Fruit fly (Drosophila melanogaster) whole organism, embryonic: ENCODE data around the gene dar1.

Experiments
- CG1024 ChIP-seq: fragments of 200-800 bp; sonication (Bioruptor generic); IDR thresholded peaks from 2 replicates; pipeline ENCODE4 v1.3.6; 2022; ENCODE audit warnings: missing biosample characterization, missing genetic modification characterization
- CG10462 ChIP-seq: fragments of 200-800 bp; sonication (Bioruptor generic); optimal IDR thresholded peaks from 2 replicates; lab custom pipeline; 2016; ENCODE audit warnings: missing biosample characterization, missing genetic modification characterization
- CG11560 ChIP-seq: fragments of 200-800 bp; sonication (Bioruptor generic); IDR thresholded peaks from 3 replicates; pipeline ENCODE4 v1.3.6; 2022; ENCODE audit warnings: missing biosample characterization, missing genetic modification characterization
- CG12236 ChIP-seq: fragments of 200-800 bp; sonication (Bioruptor generic); optimal IDR thresholded peaks from 2 replicates; lab custom pipeline; 2016; ENCODE audit warnings: missing biosample characterization, missing genetic modification characterization
- CG12299 ChIP-seq: fragments of 200-800 bp; sonication (Bioruptor generic); optimal IDR thresholded peaks from 2 replicates; lab custom pipeline; 2018; ENCODE audit warnings: missing biosample characterization, mild to moderate bottlenecking, missing genetic modification characterization
- CG13287 ChIP-seq: fragments of 200-800 bp; sonication (Bioruptor generic); IDR thresholded peaks from 2 replicates; pipeline ENCODE4 v1.3.6; 2022; ENCODE audit warnings: missing biosample characterization, missing genetic modification characterization; ENCODE audit not compliant: partially characterized antibody
- CG14710 ChIP-seq: fragments of 200-800 bp; sonication (Bioruptor generic); optimal IDR thresholded peaks from 3 replicates; lab custom pipeline; 2019; ENCODE audit warnings: missing biosample characterization, mild to moderate bottlenecking, missing genetic modification characterization, moderate library complexity
- CG14860 ChIP-seq: fragments of 200-800 bp; sonication (Bioruptor generic); IDR thresholded peaks from 3 replicates; pipeline ENCODE4 v1.3.6; 2022; ENCODE audit warnings: missing biosample characterization, missing genetic modification characterization; ENCODE audit not compliant: partially characterized antibody
- CG15696 ChIP-seq: fragments of 200-800 bp; sonication (Bioruptor generic); optimal IDR thresholded peaks from 2 replicates; lab custom pipeline; 2019; ENCODE audit warnings: missing biosample characterization, mild to moderate bottlenecking, missing genetic modification characterization, moderate library complexity
- CG1647 ChIP-seq: fragments of 200-800 bp; sonication (Bioruptor generic); optimal IDR thresholded peaks from 3 replicates; lab custom pipeline; 2016; ENCODE audit warnings: missing biosample characterization, missing genetic modification characterization
- CG16863 ChIP-seq: fragments of 200-800 bp; sonication (Bioruptor generic); optimal IDR thresholded peaks from 3 replicates; lab custom pipeline; 2016; ENCODE audit warnings: missing biosample characterization, missing genetic modification characterization
- CG17829 ChIP-seq: fragments of 200-800 bp; optimal IDR thresholded peaks from 2 replicates; lab custom pipeline; 2019; ENCODE audit warnings: missing biosample characterization, mild to moderate bottlenecking, missing genetic modification characterization, moderate library complexity
- CG2120 ChIP-seq: fragments of 200-800 bp; sonication (Bioruptor generic); optimal IDR thresholded peaks from 3 replicates; lab custom pipeline; 2016; ENCODE audit warnings: missing biosample characterization, missing genetic modification characterization
- CG2129 ChIP-seq: fragments of 200-800 bp; sonication (Bioruptor generic); IDR thresholded peaks from 2 replicates; pipeline ENCODE4 v1.3.6; 2022; ENCODE audit warnings: missing biosample characterization, missing genetic modification characterization; ENCODE audit not compliant: partially characterized antibody
- CG34422 ChIP-seq: fragments of 200-800 bp; sonication (Bioruptor generic); IDR thresholded peaks from 3 replicates; pipeline ENCODE4 v1.3.6; 2022; ENCODE audit warnings: missing biosample characterization, missing genetic modification characterization
- CG4328 ChIP-seq: fragments of 200-800 bp; sonication (Bioruptor generic); optimal IDR thresholded peaks from 3 replicates; lab custom pipeline; 2017; ENCODE audit warnings: missing biosample characterization, missing genetic modification reagents, missing genetic modification characterization
- CG6272 ChIP-seq: fragments of 200-800 bp; sonication (Bioruptor generic); IDR thresholded peaks from 2 replicates; pipeline ENCODE4 v1.3.6; 2022; ENCODE audit warnings: missing biosample characterization, missing genetic modification characterization
- CG6791 ChIP-seq: fragments of 200-800 bp; sonication (Bioruptor generic); IDR thresholded peaks from 3 replicates; pipeline ENCODE4 v1.3.6; 2022; ENCODE audit warnings: missing biosample characterization, missing genetic modification characterization; ENCODE audit not compliant: partially characterized antibody
- CG6813 ChIP-seq: fragments of 200-800 bp; sonication (Bioruptor generic); optimal IDR thresholded peaks from 2 replicates; lab custom pipeline; 2017; ENCODE audit warnings: missing biosample characterization, missing genetic modification characterization, mild to moderate bottlenecking, moderate library complexity, missing genetic modification reagents
- CG7745 ChIP-seq: fragments of 200-800 bp; sonication (Bioruptor generic); optimal IDR thresholded peaks from 2 replicates; lab custom pipeline; 2018; ENCODE audit warnings: missing biosample characterization, mild to moderate bottlenecking, missing genetic modification characterization, moderate library complexity
- CG8924 ChIP-seq: fragments of 200-800 bp; optimal IDR thresholded peaks from 3 replicates; lab custom pipeline; 2019; ENCODE audit warnings: missing biosample characterization, mild to moderate bottlenecking, missing genetic modification characterization, moderate library complexity
- CG9609 ChIP-seq: fragments of 200-800 bp; sonication (Bioruptor generic); optimal IDR thresholded peaks from 3 replicates; lab custom pipeline; 2016; ENCODE audit warnings: missing biosample characterization, missing genetic modification characterization
- CG9797 ChIP-seq: fragments of 200-800 bp; sonication (Bioruptor generic); optimal IDR thresholded peaks from 3 replicates; lab custom pipeline; 2018; ENCODE audit warnings: missing biosample characterization, mild to moderate bottlenecking, missing genetic modification characterization
- CG9817 ChIP-seq: fragments of 200-800 bp; sonication (Bioruptor generic); optimal IDR thresholded peaks from 2 replicates; lab custom pipeline; 2018; ENCODE audit warnings: missing biosample characterization, mild to moderate bottlenecking, missing genetic modification characterization, moderate library complexity
- CG9876 ChIP-seq: fragments of 200-800 bp; sonication (Bioruptor generic); optimal IDR thresholded peaks from 2 replicates; lab custom pipeline; 2016; ENCODE audit warnings: missing biosample characterization, missing genetic modification characterization
- H15 ChIP-seq: fragments of 200-800 bp; sonication (Bioruptor generic); IDR thresholded peaks from 3 replicates; pipeline ENCODE4 v1.3.6; 2022; ENCODE audit warnings: missing biosample characterization, missing genetic modification characterization
- Hmr ChIP-seq: fragments of 200-800 bp; sonication (Bioruptor generic); optimal IDR thresholded peaks from 3 replicates; lab custom pipeline; 2017; ENCODE audit warnings: mild to moderate bottlenecking, missing biosample characterization, missing genetic modification reagents, missing genetic modification characterization
- MBD-R2 ChIP-seq: fragments of 200-800 bp; sonication (Bioruptor generic); IDR thresholded peaks from 2 replicates; pipeline ENCODE4 v1.3.6; 2022; ENCODE audit warnings: missing biosample characterization, missing genetic modification characterization
- Nf-YA ChIP-seq: fragments of 200-800 bp; sonication (Bioruptor generic); IDR thresholded peaks from 2 replicates; pipeline ENCODE4 v1.3.6; 2022; ENCODE audit warnings: missing biosample characterization, missing genetic modification characterization
- Scr ChIP-seq: fragments of 200-800 bp; sonication (Bioruptor generic); IDR thresholded peaks from 2 replicates; pipeline ENCODE4 v1.3.6; 2022; ENCODE audit warnings: missing biosample characterization, missing genetic modification characterization; ENCODE audit not compliant: partially characterized antibody
- Trl ChIP-seq, 3 experiments: fragments of >200 bp in 2 of 3; fragments of 200-800 bp in 1 of 3; sonication (Bioruptor generic) in 1 of 3; optimal IDR thresholded peaks; 2 replicates in 1 of 3; 3 replicates in 2 of 3; lab custom pipeline; 2016 to 2017; ENCODE audit warnings: missing biosample characterization in 1 of 3, missing genetic modification characterization in 1 of 3
- bab2 ChIP-seq: fragments of 200-800 bp; sonication (Bioruptor generic); optimal IDR thresholded peaks from 2 replicates; lab custom pipeline; 2016; ENCODE audit warnings: missing biosample characterization, missing genetic modification characterization
- bowl ChIP-seq: fragments of 200-800 bp; sonication (Bioruptor generic); IDR thresholded peaks from 2 replicates; pipeline ENCODE4 v1.3.6; 2022; ENCODE audit warnings: missing biosample characterization, missing genetic modification characterization
- cato ChIP-seq: fragments of 200-800 bp; sonication (Bioruptor generic); optimal IDR thresholded peaks from 2 replicates; lab custom pipeline; 2016; ENCODE audit warnings: missing biosample characterization, missing genetic modification characterization, borderline replicate concordance
- chinmo ChIP-seq: fragments of 200-800 bp; sonication (Bioruptor generic); IDR thresholded peaks from 4 replicates; pipeline ENCODE4 v1.3.6; 2022; ENCODE audit warnings: missing biosample characterization, missing genetic modification characterization; ENCODE audit not compliant: partially characterized antibody
- fru ChIP-seq: fragments of >200 bp; optimal IDR thresholded peaks from 2 replicates; lab custom pipeline; 2017
- ftz-f1 ChIP-seq: fragments of 200-800 bp; sonication (Bioruptor generic); optimal IDR thresholded peaks from 2 replicates; lab custom pipeline; 2016; ENCODE audit warnings: missing biosample characterization, missing genetic modification characterization
- gsb-n ChIP-seq: fragments of 200-800 bp; sonication (Bioruptor generic); optimal IDR thresholded peaks from 3 replicates; lab custom pipeline; 2018; ENCODE audit warnings: missing biosample characterization, mild to moderate bottlenecking, missing genetic modification characterization
- inv ChIP-seq: fragments of 200-800 bp; sonication (Bioruptor generic); IDR thresholded peaks from 2 replicates; pipeline ENCODE4 v1.3.6; 2022; ENCODE audit warnings: missing biosample characterization, missing genetic modification characterization; ENCODE audit not compliant: partially characterized antibody
- pzg ChIP-seq: fragments of 200-800 bp; sonication (Bioruptor generic); optimal IDR thresholded peaks from 3 replicates; lab custom pipeline; 2018; ENCODE audit warnings: missing biosample characterization, mild to moderate bottlenecking, missing genetic modification characterization, moderate library complexity
- ro ChIP-seq: fragments of 200-800 bp; sonication (Bioruptor generic); IDR thresholded peaks from 2 replicates; pipeline ENCODE4 v1.3.6; 2022; ENCODE audit warnings: missing biosample characterization, missing genetic modification characterization
- run ChIP-seq: fragments of 200-800 bp; sonication (Bioruptor generic); optimal IDR thresholded peaks from 3 replicates; lab custom pipeline; 2018; ENCODE audit warnings: missing biosample characterization, mild to moderate bottlenecking, missing genetic modification characterization
- slou ChIP-seq: fragments of 200-800 bp; sonication (Bioruptor generic); optimal IDR thresholded peaks from 3 replicates; lab custom pipeline; 2016; ENCODE audit warnings: missing biosample characterization, missing genetic modification characterization
- sna ChIP-seq: fragments of 200-800 bp; sonication (Bioruptor generic); IDR thresholded peaks from 2 replicates; pipeline ENCODE4 v1.3.6; 2022; ENCODE audit warnings: missing biosample characterization, missing genetic modification characterization; ENCODE audit not compliant: partially characterized antibody
- sqz ChIP-seq: fragments of 200-800 bp; sonication (Bioruptor generic); optimal IDR thresholded peaks from 3 replicates; lab custom pipeline; 2018; ENCODE audit warnings: missing biosample characterization, mild to moderate bottlenecking, missing genetic modification characterization
- stwl ChIP-seq: fragments of 200-800 bp; sonication (Bioruptor generic); optimal IDR thresholded peaks from 3 replicates; lab custom pipeline; 2018; ENCODE audit warnings: missing biosample characterization, mild to moderate bottlenecking, missing genetic modification characterization, moderate library complexity
- tio ChIP-seq: fragments of 200-800 bp; sonication (Bioruptor generic); optimal IDR thresholded peaks from 2 replicates; lab custom pipeline; 2017; ENCODE audit warnings: missing biosample characterization, missing genetic modification characterization, inconsistent platforms
- trem ChIP-seq: fragments of 200-800 bp; optimal IDR thresholded peaks from 3 replicates; lab custom pipeline; 2019; ENCODE audit warnings: missing biosample characterization, mild to moderate bottlenecking, missing genetic modification characterization, moderate library complexity
- trh ChIP-seq: fragments of 200-800 bp; sonication (Bioruptor generic); optimal IDR thresholded peaks from 2 replicates; lab custom pipeline; 2016; ENCODE audit warnings: missing biosample characterization, missing genetic modification characterization
- zen ChIP-seq: fragments of 200-800 bp; sonication (Bioruptor generic); optimal IDR thresholded peaks from 3 replicates; lab custom pipeline; 2018; ENCODE audit warnings: missing biosample characterization, mild to moderate bottlenecking, missing genetic modification characterization, moderate library complexity

Gene dar1

dm6 chr3L:3617252-3617651, 8.9 kb upstream of the dar1 start (continued):
- TF ChIP-seq sna (GFP tag; lab: Robert Waterston, UW) (no peak), CG16863 (peak; percentile 80), CG1024 (GFP tag; lab: Robert Waterston, UW) (peak; percentile 81), CG14860 (GFP tag; lab: Robert Waterston, UW) (no peak), Trl (optimal IDR thresholded peaks at IDR 0.05; lab: Kevin White, UChicago) (no peak), Trl (GFP tag; optimal IDR thresholded peaks at IDR 0.05; lab: Kevin White, UChicago) (peak; percentile 76), CG14710 (tag; lab: Kevin White, UChicago) (peak; percentile 87), sqz (GFP tag; lab: Kevin White, UChicago) (peak; percentile 29), slou (GFP tag; lab: Kevin White, UChicago) (peak; percentile 8), ro (peak; percentile 45; the same call in 1 of the 2 replicates), tio (GFP tag; lab: Kevin White, UChicago) (peak; percentile 78), CG9797 (GFP tag; lab: Kevin White, UChicago) (peak; percentile 2), CG8924 (peak; percentile 88), CG4328 (GFP tag; lab: Kevin White, UChicago) (no peak), CG12236 (GFP tag; lab: Kevin White, UChicago) (peak; percentile 80), cato (GFP tag; lab: Kevin White, UChicago) (peak; percentile 74), run (peak; percentile 45), CG15696 (tag; lab: Kevin White, UChicago) (peak; percentile 86), MBD-R2 (GFP tag; lab: Robert Waterston, UW) (peak; percentile 53; the same call in 1 of the 2 replicates), fru (lab: Kevin White, UChicago) (no peak), trem (tag; lab: Kevin White, UChicago) (peak; percentile 89), pzg (GFP tag; lab: Kevin White, UChicago) (no peak), CG13287 (GFP tag; lab: Robert Waterston, UW) (no peak), CG12299 (tag; lab: Kevin White, UChicago) (peak; percentile 35), CG7745 (peak; percentile 80), CG2129 (GFP tag; lab: Robert Waterston, UW) (no peak), H15 (GFP tag; lab: Robert Waterston, UW) (peak; percentile 80), stwl (peak; percentile 41), CG34422 (GFP tag; lab: Robert Waterston, UW) (peak; percentile 76), Scr (GFP tag; lab: Robert Waterston, UW) (no peak), CG9876 (GFP tag; lab: Kevin White, UChicago) (peak; percentile 20), CG9817 (tag; lab: Kevin White, UChicago) (peak; percentile 40), Hmr (peak; percentile 24), trh (GFP tag; lab: Kevin White, UChicago) (peak; percentile 61), CG6813 (GFP tag; lab: Kevin White, UChicago) (peak; percentile 65), CG6791 (GFP tag; lab: Robert Waterston, UW) (no peak), CG11560 (tag; lab: Robert Waterston, UW) (peak; percentile 63; the same call in 1 of the 3 replicates), bab2 (GFP tag; lab: Kevin White, UChicago) (peak; percentile 70), CG17829 (tag; lab: Kevin White, UChicago) (peak; percentile 92), CG1647 (GFP tag; lab: Kevin White, UChicago) (peak; percentile 64), gsb-n (tag; lab: Kevin White, UChicago) (peak; percentile 93), Nf-YA (GFP tag; lab: Robert Waterston, UW) (peak; percentile 70), inv (GFP tag; lab: Robert Waterston, UW) (no peak), ftz-f1 (GFP tag; lab: Kevin White, UChicago) (no peak), CG2120 (GFP tag; lab: Kevin White, UChicago) (peak; percentile 50), CG6272 (GFP tag; lab: Robert Waterston, UW) (peak; percentile 46), zen (tag; lab: Kevin White, UChicago) (peak; percentile 74), CG9609 (peak; percentile 80), bowl (no peak), CG10462 (peak; percentile 74), chinmo (no peak)
